Fruit fly (Drosophila melanogaster): ENCODE measurements around the gene ash2.

Gene ash2

DNA sequence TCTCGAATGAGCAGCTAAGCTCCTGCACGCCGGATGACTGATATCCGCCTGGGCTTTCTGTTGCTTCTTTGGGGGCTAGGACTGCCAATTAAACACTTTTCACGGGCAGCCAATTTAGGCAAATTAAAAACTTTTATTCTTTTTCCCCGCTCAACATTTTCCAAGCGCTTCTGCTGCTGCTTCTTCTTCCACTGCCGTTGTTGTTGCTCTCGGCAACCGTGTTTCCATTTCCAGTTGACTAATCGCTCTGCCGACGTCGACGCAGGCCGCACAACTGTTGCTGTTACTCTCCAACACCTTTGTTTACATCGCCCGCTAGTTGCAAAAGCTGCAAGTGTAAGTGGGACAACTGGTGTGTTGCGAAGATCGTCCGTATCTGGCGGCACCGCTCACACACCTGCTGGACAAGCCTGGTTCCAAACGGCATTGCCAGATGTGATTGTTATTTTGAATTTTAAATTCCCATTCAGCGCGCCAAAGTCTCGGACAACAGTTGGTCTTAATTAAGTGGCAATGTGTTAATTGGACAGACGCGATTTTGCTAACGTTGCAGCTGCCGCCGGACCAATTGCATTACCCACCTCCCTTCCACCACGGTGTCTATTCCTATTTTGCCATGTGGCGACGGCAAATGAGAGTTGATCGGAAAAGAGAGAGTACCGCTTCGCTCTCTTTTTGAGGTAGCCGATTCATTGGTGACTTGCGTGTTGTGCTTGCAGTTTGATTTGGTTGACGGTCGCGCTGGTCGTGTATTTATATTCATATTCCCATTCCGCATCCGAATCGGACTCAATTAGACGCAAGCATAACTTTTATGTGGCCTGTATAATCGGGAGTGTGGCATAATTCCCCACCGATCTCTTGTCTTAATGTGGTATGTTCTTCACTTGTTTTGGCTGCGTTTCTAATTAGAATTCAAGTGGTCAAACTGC lies 19.8 kb upstream of the ash2 start, which contains the start of gene Wsck (continued):
- no peak for TF ChIP-seq CG7786 (GFP tag; optimal IDR thresholded peaks at IDR 0.05)
- no peak for TF ChIP-seq Hr78 (GFP tag; optimal IDR thresholded peaks at IDR 0.05)
- TF ChIP-seq CG18262 (tag; optimal IDR thresholded peaks at IDR 0.05): no peak
- no peak for TF ChIP-seq sob (GFP tag; IDR thresholded peaks at IDR 0.05)
- no peak for TF ChIP-seq slp2 (GFP tag; optimal IDR thresholded peaks at IDR 0.05)
- TF ChIP-seq Deaf1 (tag; optimal IDR thresholded peaks at IDR 0.05): no peak
- peak in 1 of 2 experiments; percentile 24 for TF ChIP-seq crp (GFP tag; optimal IDR thresholded peaks at IDR 0.05)
- TF ChIP-seq cato (GFP tag; optimal IDR thresholded peaks at IDR 0.05; ENCODE audit: borderline replicate concordance): no peak
- no peak for TF ChIP-seq Myb (GFP tag; optimal IDR thresholded peaks at IDR 0.05)
- TF ChIP-seq H15 (GFP tag; IDR thresholded peaks at IDR 0.05): no peak
- no peak for TF ChIP-seq CG43689 (GFP tag; IDR thresholded peaks at IDR 0.05)
- TF ChIP-seq unc-4 (GFP tag; IDR thresholded peaks at IDR 0.05; ENCODE audit: partially characterized antibody): peak; percentile 15; the same call in 1 of the 2 replicates
- peak; percentile 88 for TF ChIP-seq CG15479 (GFP tag; optimal IDR thresholded peaks at IDR 0.05)
- no peak for TF ChIP-seq ham (GFP tag; IDR thresholded peaks at IDR 0.05)
- no peak for TF ChIP-seq Chrac-16 (GFP tag; optimal IDR thresholded peaks at IDR 0.05)
- no peak for TF ChIP-seq run (tag; optimal IDR thresholded peaks at IDR 0.05)
- TF ChIP-seq D (optimal IDR thresholded peaks at IDR 0.05): peak; percentile 49
- no peak for TF ChIP-seq D (GFP tag; optimal IDR thresholded peaks at IDR 0.05)
- peak; percentile 72; the same call in 1 of the 3 replicates for TF ChIP-seq otp (GFP tag; IDR thresholded peaks at IDR 0.05)
- TF ChIP-seq CG11398 (GFP tag; optimal IDR thresholded peaks at IDR 0.05): no peak
- TF ChIP-seq CG10979 (tag; optimal IDR thresholded peaks at IDR 0.05): no peak
- no peak for TF ChIP-seq CG11504 (tag; optimal IDR thresholded peaks at IDR 0.05)
- TF ChIP-seq CG1233 (GFP tag; optimal IDR thresholded peaks at IDR 0.05): peak; percentile 9
- TF ChIP-seq CG16813 (GFP tag; IDR thresholded peaks at IDR 0.05; ENCODE audit: partially characterized antibody): no peak; the same call in 2 of the 3 replicates
- peak; percentile 47 for TF ChIP-seq HmgZ (tag; optimal IDR thresholded peaks at IDR 0.05)
- TF ChIP-seq CG4360 (GFP tag; IDR thresholded peaks at IDR 0.05): peak; percentile 90
- peak; percentile 28 for TF ChIP-seq scrt (GFP tag; optimal IDR thresholded peaks at IDR 0.05)
- TF ChIP-seq pros (GFP tag; optimal IDR thresholded peaks at IDR 0.05): peak; percentile 13
- TF ChIP-seq Rx (GFP tag; IDR thresholded peaks at IDR 0.05): no peak
- TF ChIP-seq Kr (GFP tag; optimal IDR thresholded peaks at IDR 0.05): no peak
- TF ChIP-seq CG12769 (tag; optimal IDR thresholded peaks at IDR 0.05): no peak
- TF ChIP-seq CG18764 (GFP tag; optimal IDR thresholded peaks at IDR 0.05): no peak
- no peak for TF ChIP-seq CG15269 (tag; optimal IDR thresholded peaks at IDR 0.05)
- peak; percentile 35 for TF ChIP-seq CrebB (tag; optimal IDR thresholded peaks at IDR 0.05)
- no peak for TF ChIP-seq fd3F (GFP tag; optimal IDR thresholded peaks at IDR 0.05)
- TF ChIP-seq Spps (tag; optimal IDR thresholded peaks at IDR 0.05): no peak
- no peak for TF ChIP-seq CG9876 (GFP tag; optimal IDR thresholded peaks at IDR 0.05)
- no peak for TF ChIP-seq CG10543 (GFP tag; optimal IDR thresholded peaks at IDR 0.05)
- TF ChIP-seq br (optimal IDR thresholded peaks at IDR 0.05): no peak
- TF ChIP-seq CG6683 (GFP tag; optimal IDR thresholded peaks at IDR 0.05): no peak
- peak; percentile 79 for TF ChIP-seq Med (GFP tag)
- TF ChIP-seq oc (tag; optimal IDR thresholded peaks at IDR 0.05): peak; percentile 86
- no peak for TF ChIP-seq Mad (GFP tag; optimal IDR thresholded peaks at IDR 0.05)
- no peak for TF ChIP-seq CG31365 (tag; optimal IDR thresholded peaks at IDR 0.05)
- peak; percentile 62 for TF ChIP-seq kah (GFP tag; optimal IDR thresholded peaks at IDR 0.05)
- no peak for TF ChIP-seq CG7745 (tag; optimal IDR thresholded peaks at IDR 0.05)
- no peak for TF ChIP-seq CG4730 (GFP tag; IDR thresholded peaks at IDR 0.05)
- TF ChIP-seq gcm2 (GFP tag; optimal IDR thresholded peaks at IDR 0.05): no peak
- TF ChIP-seq MESR4 (GFP tag; optimal IDR thresholded peaks at IDR 0.05): peak; percentile 20
